Worm (Caenorhabditis elegans): ENCODE measurements around the gene ints-9.

ce11 chrV:7622011-7622465 is 46.4 kb downstream of the ints-9 start, which contains the start of gene C50E3.12:
- TF ChIP-seq elt-3 (tag; optimal IDR thresholded peaks at IDR 0.05): no peak
- no peak for TF ChIP-seq drap-1 (GFP tag; optimal IDR thresholded peaks at IDR 0.05)
- TF ChIP-seq flh-1 (GFP tag; optimal IDR thresholded peaks at IDR 0.05): no peak
- TF ChIP-seq lin-13 (tag; optimal IDR thresholded peaks at IDR 0.05): no peak
- TF ChIP-seq nhr-28 (tag; optimal IDR thresholded peaks at IDR 0.05): no peak
- no peak for TF ChIP-seq zip-8 (tag; optimal IDR thresholded peaks at IDR 0.05)
